Fruit fly (Drosophila melanogaster) whole organism, embryonic: ENCODE measurements around the gene CG42638.

Experiments
- Med ChIP-seq: fragments of 200-800 bp; sonication (Bioruptor generic); peaks from one replicate; lab custom pipeline; 2016; ENCODE audit warnings: missing biosample characterization, missing genetic modification characterization, mild to moderate bottlenecking, inconsistent platforms, moderate library complexity
- bowl ChIP-seq: fragments of 200-800 bp; sonication (Bioruptor generic); IDR thresholded peaks from 2 replicates; pipeline ENCODE4 v1.3.6; 2022; ENCODE audit warnings: missing biosample characterization, missing genetic modification characterization
- pzg ChIP-seq: fragments of 200-800 bp; sonication (Bioruptor generic); optimal IDR thresholded peaks from 3 replicates; lab custom pipeline; 2018; ENCODE audit warnings: missing biosample characterization, mild to moderate bottlenecking, missing genetic modification characterization, moderate library complexity

DNA sequence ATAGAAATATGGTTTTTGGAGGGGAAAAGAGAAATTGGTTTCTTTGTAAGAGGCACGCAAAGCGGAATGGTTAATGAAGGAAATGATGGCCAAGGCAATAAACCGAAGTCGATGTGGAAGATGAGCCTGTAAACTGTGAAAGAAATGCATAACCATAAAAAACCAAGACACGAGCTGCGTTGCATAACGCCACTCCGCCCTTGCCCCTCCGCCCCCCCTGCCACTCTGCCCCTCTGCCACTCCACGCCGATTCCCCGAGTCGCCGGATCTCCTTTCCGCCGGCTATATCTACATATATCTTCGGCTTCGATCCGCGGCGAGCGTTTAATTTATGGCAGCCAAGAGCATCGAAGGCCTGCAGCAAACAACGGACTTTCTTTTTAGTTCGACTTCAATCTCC is 50.9 kb downstream of the CG42638 start:
- TF ChIP-seq bowl (GFP tag; lab: Robert Waterston, UW) (no peak), Med (GFP tag; lab: Kevin White, UChicago) (no peak), pzg (GFP tag; lab: Kevin White, UChicago) (no peak)
